Worm (Caenorhabditis elegans) whole organism, L3 larva: ENCODE results near the gene F53G2.13.

Source experiments
- elt-1 ChIP-seq: fragments of 150-350 bp; optimal IDR thresholded peaks from 2 replicates; lab custom pipeline; 2014; ENCODE audit warnings: missing biosample characterization, missing genetic modification characterization
- elt-2 ChIP-seq: sonication (generic microtip); optimal IDR thresholded peaks from 2 replicates; lab custom pipeline; 2016; ENCODE audit warnings: missing genetic modification reagents, mild to moderate bottlenecking, missing genetic modification characterization, missing compliant biosample characterization
- lsy-12 ChIP-seq: sonication (generic microtip); optimal IDR thresholded peaks from 2 replicates; lab custom pipeline; 2016; ENCODE audit warnings: mild to moderate bottlenecking, missing genetic modification characterization, missing compliant biosample characterization
- nhr-28 ChIP-seq: fragments of 150-350 bp; optimal IDR thresholded peaks from 2 replicates; lab custom pipeline; 2014; ENCODE audit warnings: missing biosample characterization, missing genetic modification characterization
- pha-4 ChIP-seq: fragments of 150-350 bp; optimal IDR thresholded peaks from 2 replicates; lab custom pipeline; 2014; ENCODE audit warnings: missing biosample characterization, missing genetic modification reagents, missing genetic modification characterization

DNA sequence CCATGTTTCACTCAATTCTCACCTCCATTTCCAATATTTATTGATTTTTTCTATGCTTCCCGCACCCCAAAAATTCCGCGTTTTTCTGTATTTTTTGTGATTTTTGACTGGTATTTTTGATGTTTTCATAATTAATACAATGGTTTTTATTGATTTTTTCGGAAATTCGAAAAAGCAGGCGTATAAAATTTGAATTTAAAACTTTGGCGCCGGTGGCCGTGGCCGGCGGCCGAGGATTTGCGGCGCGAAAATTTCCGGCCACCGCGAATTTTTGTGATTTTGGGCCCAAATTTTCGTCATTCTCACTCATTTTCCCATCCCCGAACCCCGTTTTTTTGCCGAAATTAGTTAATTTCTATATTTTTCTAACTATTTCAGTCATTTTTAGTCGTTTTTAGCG, 32.6 kb upstream of the F53G2.13 start:
- TF ChIP-seq nhr-28 (tag; lab: Kevin White, UChicago) (no peak), elt-1 (tag; lab: Kevin White, UChicago) (no peak), lsy-12 (no peak), elt-2 (peak; percentile 1), pha-4 (tag; lab: Kevin White, UChicago) (peak; percentile 9)
